Fruit fly (Drosophila melanogaster): ENCODE results near the gene CG8483.

CG8483 gene

dm6 chr3R:13221820-13222219, 7.6 kb upstream of the CG8483 start:
- TF ChIP-seq N (GFP tag; optimal IDR thresholded peaks at IDR 0.05) (no peak), psq (GFP tag; optimal IDR thresholded peaks at IDR 0.05) (no peak), dsf (GFP tag; optimal IDR thresholded peaks at IDR 0.05; ENCODE audit: borderline replicate concordance) (no peak), Sp1 (GFP tag; optimal IDR thresholded peaks at IDR 0.05) (no peak), h (GFP tag; optimal IDR thresholded peaks at IDR 0.05) (no peak), CG32264 (GFP tag; optimal IDR thresholded peaks at IDR 0.05) (no peak), fru (GFP tag; optimal IDR thresholded peaks at IDR 0.05) (no peak), Dfd (GFP tag; optimal IDR thresholded peaks at IDR 0.05) (no peak), pan (optimal IDR thresholded peaks at IDR 0.05) (no peak), HLH106 (tag; optimal IDR thresholded peaks at IDR 0.05) (no peak), Mio (GFP tag; optimal IDR thresholded peaks at IDR 0.05) (no peak)

- TF ChIP-seq Dfd (GFP tag; optimal IDR thresholded peaks at IDR 0.05) = no peak
- no peak for TF ChIP-seq Mio (GFP tag; optimal IDR thresholded peaks at IDR 0.05)
- no peak for TF ChIP-seq tai (GFP tag; optimal IDR thresholded peaks at IDR 0.05)
- no peak for TF ChIP-seq fru (GFP tag; optimal IDR thresholded peaks at IDR 0.05)
- TF ChIP-seq Hnf4 (GFP tag; optimal IDR thresholded peaks at IDR 0.05) = no peak
- no peak for TF ChIP-seq dl (GFP tag; optimal IDR thresholded peaks at IDR 0.05; ENCODE audit: insufficient read depth in 1 of 2, partially characterized antibody in 2 of 2)
- TF ChIP-seq Abd-B (GFP tag; optimal IDR thresholded peaks at IDR 0.05) = no peak
- no peak for TF ChIP-seq OdsH (GFP tag; optimal IDR thresholded peaks at IDR 0.05)
- no peak for TF ChIP-seq sage (GFP tag; optimal IDR thresholded peaks at IDR 0.05)
Measured at dm6 chr3R:13220478-13220877, 6.2 kb upstream of the CG8483 start, which contains the start of gene CG8476. TSS of gene CG8476 (minus strand) at chr3R:13220578.

- no peak for TF ChIP-seq sage (GFP tag; optimal IDR thresholded peaks at IDR 0.05)
- no peak for TF ChIP-seq Mio (GFP tag; optimal IDR thresholded peaks at IDR 0.05)
- no peak for TF ChIP-seq HLH106 (tag; optimal IDR thresholded peaks at IDR 0.05)
- TF ChIP-seq rgr (GFP tag; optimal IDR thresholded peaks at IDR 0.05) = no peak
- no peak for TF ChIP-seq Hr83 (GFP tag; optimal IDR thresholded peaks at IDR 0.05; ENCODE audit: poor library complexity, severe bottlenecking)
- TF ChIP-seq brk (GFP tag; optimal IDR thresholded peaks at IDR 0.05) = no peak
- no peak for TF ChIP-seq psq (GFP tag; optimal IDR thresholded peaks at IDR 0.05)
- TF ChIP-seq Abd-B (GFP tag; optimal IDR thresholded peaks at IDR 0.05) = no peak
- TF ChIP-seq ey (GFP tag; optimal IDR thresholded peaks at IDR 0.05) = no peak
- no peak for TF ChIP-seq Myc (optimal IDR thresholded peaks at IDR 0.05)
- TF ChIP-seq foxo (GFP tag; optimal IDR thresholded peaks at IDR 0.05) = no peak
- no peak for TF ChIP-seq Sp1 (GFP tag; optimal IDR thresholded peaks at IDR 0.05)
- no peak for TF ChIP-seq Dif (GFP tag; optimal IDR thresholded peaks at IDR 0.05; ENCODE audit: partially characterized antibody)
- no peak for TF ChIP-seq Dfd (GFP tag; optimal IDR thresholded peaks at IDR 0.05)
- TF ChIP-seq br (GFP tag; optimal IDR thresholded peaks at IDR 0.05) = no peak
- TF ChIP-seq Vsx2 (GFP tag; optimal IDR thresholded peaks at IDR 0.05; ENCODE audit: partially characterized antibody) = no peak
Measured at dm6 chr3R:13218733-13219132, 4.5 kb upstream of the CG8483 start.

dm6 chr3R:13215100-13215499, 835 bp upstream of the CG8483 start:
- no peak for TF ChIP-seq br (GFP tag; optimal IDR thresholded peaks at IDR 0.05)
- peak; percentile 47 for TF ChIP-seq HLH106 (tag; optimal IDR thresholded peaks at IDR 0.05)
- no peak for TF ChIP-seq psq (GFP tag; optimal IDR thresholded peaks at IDR 0.05)
- peak; percentile 30 for TF ChIP-seq Sp1 (GFP tag; optimal IDR thresholded peaks at IDR 0.05)
- no peak for TF ChIP-seq Rel (GFP tag; optimal IDR thresholded peaks at IDR 0.05)
- no peak for TF ChIP-seq Rel (tag; optimal IDR thresholded peaks at IDR 0.05)
- TF ChIP-seq jim (GFP tag; optimal IDR thresholded peaks at IDR 0.05) = no peak
- TF ChIP-seq foxo (GFP tag; optimal IDR thresholded peaks at IDR 0.05) = peak in 1 of 2 experiments; percentile 13
- TF ChIP-seq lola (GFP tag; optimal IDR thresholded peaks at IDR 0.05) = no peak
- TF ChIP-seq OdsH (GFP tag; optimal IDR thresholded peaks at IDR 0.05) = no peak
- TF ChIP-seq tai (GFP tag; optimal IDR thresholded peaks at IDR 0.05) = no peak
- no peak for TF ChIP-seq Hnf4 (GFP tag; optimal IDR thresholded peaks at IDR 0.05)
- TF ChIP-seq CrebA (GFP tag; optimal IDR thresholded peaks at IDR 0.05; ENCODE audit: borderline replicate concordance) = no peak
- no peak for TF ChIP-seq pan (optimal IDR thresholded peaks at IDR 0.05)
- no peak for TF ChIP-seq CG9705 (GFP tag; optimal IDR thresholded peaks at IDR 0.05)
- no peak for TF ChIP-seq sv (GFP tag; optimal IDR thresholded peaks at IDR 0.05)
- no peak for TF ChIP-seq Vsx2 (GFP tag; optimal IDR thresholded peaks at IDR 0.05; ENCODE audit: partially characterized antibody)
- peak; percentile 5 for TF ChIP-seq h (GFP tag; optimal IDR thresholded peaks at IDR 0.05)

All from whole organism, wandering third instar larva.